Worm (Caenorhabditis elegans): Measurements from ENCODE around the gene flcn-1.

DNA sequence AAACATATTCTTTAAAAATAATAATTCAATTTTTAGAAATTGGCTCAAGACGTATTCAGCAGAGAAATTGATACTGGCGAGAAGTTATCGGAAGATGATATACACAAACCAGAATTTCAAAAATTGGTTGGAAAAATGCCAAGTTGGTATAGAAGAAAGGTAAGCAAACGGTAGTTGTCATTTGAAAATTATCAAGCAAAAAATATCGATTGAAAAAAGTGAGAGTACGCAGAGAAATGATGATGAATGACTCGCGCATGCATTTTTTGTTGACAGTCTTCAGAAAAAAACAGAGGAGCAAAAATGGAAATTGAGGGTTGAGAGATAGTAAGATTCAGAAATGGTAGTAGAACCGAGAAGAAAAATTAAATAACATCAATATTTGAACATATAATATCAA lies 4.4 kb downstream of the flcn-1 start:
- TF ChIP-seq med-1 (GFP tag; optimal IDR thresholded peaks at IDR 0.05; ENCODE audit: insufficient read depth) (no peak), ref-1 (GFP tag; conservative IDR thresholded peaks at IDR 0.05) (no peak), tab-1 (GFP tag; IDR thresholded peaks at IDR 0.05) (no peak), flt-1 (GFP tag; IDR thresholded peaks at IDR 0.05) (no peak), cog-1 (tag; optimal IDR thresholded peaks at IDR 0.05) (no peak)

Data from whole organism, midembryonic.